Fruit fly (Drosophila melanogaster) whole organism, embryonic: ENCODE results near the gene CG33939.

Experiments used
- Asciz ChIP-seq: fragments of 200-800 bp; sonication (Bioruptor generic); optimal IDR thresholded peaks from 2 replicates; lab custom pipeline; 2017; ENCODE audit warnings: missing biosample characterization, mild to moderate bottlenecking, missing genetic modification characterization, missing genetic modification reagents
- CG11398 ChIP-seq: fragments of 200-800 bp; sonication (Bioruptor generic); optimal IDR thresholded peaks from 2 replicates; lab custom pipeline; 2016; ENCODE audit warnings: missing biosample characterization, missing genetic modification characterization
- CG12659 ChIP-seq: fragments of 200-800 bp; sonication (Bioruptor generic); optimal IDR thresholded peaks from 3 replicates; lab custom pipeline; 2017; ENCODE audit warnings: mild to moderate bottlenecking, missing biosample characterization, missing genetic modification reagents, missing genetic modification characterization
- CG14860 ChIP-seq: fragments of 200-800 bp; sonication (Bioruptor generic); IDR thresholded peaks from 3 replicates; pipeline ENCODE4 v1.3.6; 2022; ENCODE audit warnings: missing biosample characterization, missing genetic modification characterization; ENCODE audit not compliant: partially characterized antibody
- CG1792 ChIP-seq: fragments of 200-800 bp; sonication (Bioruptor generic); optimal IDR thresholded peaks from 2 replicates; lab custom pipeline; 2016; ENCODE audit warnings: missing biosample characterization, missing genetic modification characterization
- CG31388 ChIP-seq: fragments of 200-800 bp; sonication (Bioruptor generic); optimal IDR thresholded peaks from 2 replicates; lab custom pipeline; 2016; ENCODE audit warnings: missing biosample characterization, missing genetic modification characterization
- CG3163 ChIP-seq: fragments of 200-800 bp; sonication (Bioruptor generic); optimal IDR thresholded peaks from 3 replicates; lab custom pipeline; 2016; ENCODE audit warnings: missing biosample characterization, missing genetic modification characterization
- CG3281 ChIP-seq: fragments of 200-800 bp; sonication (Bioruptor generic); optimal IDR thresholded peaks from 3 replicates; lab custom pipeline; 2017; ENCODE audit warnings: missing biosample characterization, mild to moderate bottlenecking, missing genetic modification characterization
- CG34376 ChIP-seq: fragments of 200-800 bp; sonication (Bioruptor generic); optimal IDR thresholded peaks from 2 replicates; lab custom pipeline; 2018; ENCODE audit warnings: missing biosample characterization, mild to moderate bottlenecking, missing genetic modification characterization
- CG4360 ChIP-seq: fragments of 200-800 bp; sonication (Bioruptor generic); IDR thresholded peaks from 2 replicates; pipeline ENCODE4 v1.3.6; 2022; ENCODE audit warnings: missing biosample characterization, missing genetic modification characterization
- CG5245 ChIP-seq: fragments of 200-800 bp; sonication (Bioruptor generic); optimal IDR thresholded peaks from 3 replicates; lab custom pipeline; 2016; ENCODE audit warnings: missing biosample characterization, missing genetic modification characterization
- CG7357 ChIP-seq: fragments of 200-800 bp; sonication (Bioruptor generic); IDR thresholded peaks from 3 replicates; pipeline ENCODE4 v1.3.6; 2022; ENCODE audit warnings: missing biosample characterization, missing genetic modification characterization
- D19A ChIP-seq: fragments of 200-800 bp; optimal IDR thresholded peaks from 3 replicates; lab custom pipeline; 2019; ENCODE audit warnings: missing biosample characterization, mild to moderate bottlenecking, missing genetic modification characterization, moderate library complexity
- Dek ChIP-seq: fragments of 200-800 bp; sonication (Bioruptor generic); optimal IDR thresholded peaks from 3 replicates; lab custom pipeline; 2019; ENCODE audit warnings: missing biosample characterization, mild to moderate bottlenecking, missing genetic modification characterization, moderate library complexity
- Elba2 ChIP-seq: fragments of 200-800 bp; sonication (Bioruptor generic); optimal IDR thresholded peaks from 3 replicates; lab custom pipeline; 2016; ENCODE audit warnings: missing biosample characterization, missing genetic modification characterization
- HmgD ChIP-seq: fragments of 200-800 bp; sonication (Bioruptor generic); optimal IDR thresholded peaks from 3 replicates; lab custom pipeline; 2016; ENCODE audit warnings: missing biosample characterization, missing genetic modification characterization
- Oli ChIP-seq: fragments of 200-800 bp; sonication (Bioruptor generic); optimal IDR thresholded peaks from 2 replicates; lab custom pipeline; 2018; ENCODE audit warnings: missing biosample characterization, mild to moderate bottlenecking, missing genetic modification characterization, moderate library complexity
- Spps ChIP-seq: fragments of 200-800 bp; sonication (Bioruptor generic); optimal IDR thresholded peaks from 2 replicates; lab custom pipeline; 2018; ENCODE audit warnings: missing biosample characterization, mild to moderate bottlenecking, missing genetic modification characterization
- Tbp ChIP-seq: fragments of >200 bp; optimal IDR thresholded peaks from 2 replicates; lab custom pipeline; 2018; ENCODE audit warnings: missing biosample characterization, missing genetic modification characterization
- ap ChIP-seq: fragments of 200-800 bp; sonication (Bioruptor generic); IDR thresholded peaks from 2 replicates; pipeline ENCODE4 v1.3.6; 2022; ENCODE audit warnings: missing biosample characterization, missing genetic modification characterization
- bcd ChIP-seq: fragments of 200-800 bp; sonication (Bioruptor generic); optimal IDR thresholded peaks from 2 replicates; lab custom pipeline; 2017; ENCODE audit warnings: missing biosample characterization, mild to moderate bottlenecking, missing genetic modification characterization
- corto ChIP-seq: fragments of 200-800 bp; sonication (Bioruptor generic); optimal IDR thresholded peaks from 2 replicates; lab custom pipeline; 2016; ENCODE audit warnings: missing biosample characterization, mild to moderate bottlenecking, missing genetic modification characterization, moderate library complexity
- crol ChIP-seq: fragments of 200-800 bp; sonication (Bioruptor generic); IDR thresholded peaks from 2 replicates; pipeline ENCODE4 v1.3.6; 2022; ENCODE audit warnings: missing biosample characterization, missing genetic modification characterization
- disco-r ChIP-seq: fragments of 200-800 bp; sonication (Bioruptor generic); optimal IDR thresholded peaks from 2 replicates; lab custom pipeline; 2016; ENCODE audit warnings: missing biosample characterization, missing genetic modification characterization
- dysf ChIP-seq: fragments of 200-800 bp; sonication (Bioruptor generic); IDR thresholded peaks from 3 replicates; pipeline ENCODE4 v1.3.6; 2022; ENCODE audit warnings: missing biosample characterization, missing genetic modification characterization
- fd64A ChIP-seq: fragments of 200-800 bp; sonication (Bioruptor generic); optimal IDR thresholded peaks from 3 replicates; lab custom pipeline; 2018; ENCODE audit warnings: missing biosample characterization, mild to moderate bottlenecking, missing genetic modification characterization
- grau ChIP-seq: fragments of 200-800 bp; optimal IDR thresholded peaks from 3 replicates; lab custom pipeline; 2019; ENCODE audit warnings: missing biosample characterization, mild to moderate bottlenecking, missing genetic modification characterization, moderate library complexity
- grn ChIP-seq: fragments of 200-800 bp; sonication (Bioruptor generic); optimal IDR thresholded peaks from 3 replicates; lab custom pipeline; 2017; ENCODE audit warnings: missing biosample characterization, missing genetic modification characterization
- gsb ChIP-seq: fragments of 200-800 bp; sonication (Bioruptor generic); IDR thresholded peaks from 2 replicates; pipeline ENCODE4 v1.3.6; 2022; ENCODE audit warnings: missing biosample characterization, missing genetic modification characterization
- hb ChIP-seq: fragments of 200-800 bp; sonication (Bioruptor generic); IDR thresholded peaks from 3 replicates; pipeline ENCODE4 v1.3.6; 2022; ENCODE audit warnings: missing biosample characterization, missing genetic modification characterization; ENCODE audit not compliant: partially characterized antibody
- hkb ChIP-seq, 2 experiments: fragments of 200-800 bp in 1 of 2; fragments of >200 bp in 1 of 2; sonication (Bioruptor generic) in 1 of 2; IDR thresholded peaks in 1 of 2; optimal IDR thresholded peaks in 1 of 2; 2 replicates each; pipeline versions ENCODE4 v1.3.6 to Lab custom; 2017 to 2022; ENCODE audit warnings: missing biosample characterization in 1 of 2, missing genetic modification characterization in 1 of 2
- hth ChIP-seq: fragments of >200 bp; optimal IDR thresholded peaks from 2 replicates; lab custom pipeline; 2017; ENCODE audit warnings: inconsistent platforms
- inv ChIP-seq: fragments of 200-800 bp; sonication (Bioruptor generic); IDR thresholded peaks from 2 replicates; pipeline ENCODE4 v1.3.6; 2022; ENCODE audit warnings: missing biosample characterization, missing genetic modification characterization; ENCODE audit not compliant: partially characterized antibody
- jing ChIP-seq: fragments of 200-800 bp; sonication (Bioruptor generic); optimal IDR thresholded peaks from 2 replicates; lab custom pipeline; 2018; ENCODE audit warnings: missing biosample characterization, mild to moderate bottlenecking, missing genetic modification characterization
- lab ChIP-seq: fragments of 200-800 bp; sonication (Bioruptor generic); optimal IDR thresholded peaks from 3 replicates; lab custom pipeline; 2017; ENCODE audit warnings: missing biosample characterization, missing genetic modification characterization, mild to moderate bottlenecking, moderate library complexity, missing genetic modification reagents
- lov ChIP-seq, 2 experiments: fragments of 200-800 bp in 1 of 2; fragments of >200 bp in 1 of 2; sonication (Bioruptor generic) in 1 of 2; IDR thresholded peaks in 1 of 2; optimal IDR thresholded peaks in 1 of 2; 2 replicates in 1 of 2; 3 replicates in 1 of 2; pipeline versions ENCODE4 v1.3.6 to Lab custom; 2017 to 2022; ENCODE audit warnings: missing biosample characterization in 1 of 2, missing genetic modification characterization in 1 of 2
- run ChIP-seq: fragments of 200-800 bp; sonication (Bioruptor generic); optimal IDR thresholded peaks from 3 replicates; lab custom pipeline; 2018; ENCODE audit warnings: missing biosample characterization, mild to moderate bottlenecking, missing genetic modification characterization
- salm ChIP-seq: fragments of 200-800 bp; sonication (Bioruptor generic); optimal IDR thresholded peaks from 2 replicates; lab custom pipeline; 2018; ENCODE audit warnings: missing biosample characterization, mild to moderate bottlenecking, missing genetic modification characterization
- sens ChIP-seq: fragments of 200-800 bp; sonication (Bioruptor generic); peaks from one replicate; lab custom pipeline; 2016; ENCODE audit warnings: missing biosample characterization, missing genetic modification characterization
- sima ChIP-seq: fragments of 200-800 bp; sonication (Bioruptor generic); optimal IDR thresholded peaks from 2 replicates; lab custom pipeline; 2016; ENCODE audit warnings: missing biosample characterization, missing genetic modification characterization
- sob ChIP-seq: fragments of 200-800 bp; sonication (Bioruptor generic); IDR thresholded peaks from 2 replicates; pipeline ENCODE4 v1.3.6; 2022; ENCODE audit warnings: missing biosample characterization, missing genetic modification characterization
- tin ChIP-seq: fragments of 200-800 bp; sonication (Bioruptor generic); optimal IDR thresholded peaks from 3 replicates; lab custom pipeline; 2016; ENCODE audit warnings: missing biosample characterization, missing genetic modification characterization
- tna ChIP-seq: fragments of 200-800 bp; sonication (Bioruptor generic); IDR thresholded peaks from 2 replicates; pipeline ENCODE4 v1.3.6; 2022; ENCODE audit warnings: missing biosample characterization, missing genetic modification characterization; ENCODE audit not compliant: partially characterized antibody
- toy ChIP-seq: fragments of 200-800 bp; sonication (Bioruptor generic); IDR thresholded peaks from 2 replicates; pipeline ENCODE4 v1.3.6; 2022; ENCODE audit warnings: missing biosample characterization, missing genetic modification characterization
- tup ChIP-seq: fragments of 200-800 bp; sonication (Bioruptor generic); optimal IDR thresholded peaks from 2 replicates; lab custom pipeline; 2016; ENCODE audit warnings: missing biosample characterization, mild to moderate bottlenecking, missing genetic modification characterization, moderate library complexity
- twi ChIP-seq: fragments of 200-800 bp; optimal IDR thresholded peaks from 2 replicates; lab custom pipeline; 2019; ENCODE audit warnings: missing biosample characterization, mild to moderate bottlenecking, missing genetic modification characterization, moderate library complexity
- usp ChIP-seq: fragments of >200 bp; optimal IDR thresholded peaks from 2 replicates; lab custom pipeline; 2017; ENCODE audit warnings: missing biosample characterization, missing genetic modification characterization
- wor ChIP-seq: fragments of 200-800 bp; sonication (Bioruptor generic); IDR thresholded peaks from 2 replicates; pipeline ENCODE4 v1.3.6; 2022; ENCODE audit warnings: missing biosample characterization, missing genetic modification characterization
- zf30C ChIP-seq: fragments of 200-800 bp; sonication (Bioruptor generic); optimal IDR thresholded peaks from 3 replicates; lab custom pipeline; 2018; ENCODE audit warnings: missing biosample characterization, mild to moderate bottlenecking, missing genetic modification characterization

Gene CG33939

DNA sequence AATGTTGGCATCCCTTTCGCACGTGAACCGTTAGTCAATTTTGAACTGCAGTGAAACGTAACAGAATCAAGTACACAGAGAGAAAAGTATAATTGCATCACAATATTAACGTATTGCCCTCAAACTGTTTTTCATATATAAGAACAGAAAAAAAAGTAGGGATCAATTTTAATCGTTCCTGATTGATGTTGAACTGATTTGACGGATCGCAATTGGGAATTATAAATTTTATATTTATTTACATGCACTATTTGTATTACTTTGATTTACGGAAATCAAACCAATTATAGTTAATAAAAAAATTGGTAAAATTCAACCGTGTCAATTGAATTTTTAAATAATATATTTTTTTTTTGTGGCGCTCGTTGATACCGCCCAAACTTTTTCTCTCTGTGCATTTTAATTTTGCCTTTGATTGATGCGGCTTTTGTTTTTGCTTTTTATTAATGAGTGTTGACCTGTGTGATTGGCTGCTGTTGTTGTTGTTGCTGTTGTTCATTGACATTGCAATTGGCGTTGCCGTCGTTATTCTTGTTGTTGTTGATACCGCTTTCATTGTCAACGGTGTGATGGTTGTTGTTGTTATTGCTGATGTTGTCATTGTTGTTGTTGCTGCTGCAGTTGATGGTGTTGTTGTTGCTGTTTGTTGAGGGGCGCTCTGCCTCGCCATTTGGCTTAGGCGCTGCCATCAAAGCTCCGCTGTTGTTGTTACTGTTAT, 22.0 kb downstream of the CG33939 start:
- TF ChIP-seq disco-r (GFP tag; lab: Kevin White, UChicago) (no peak), lov (optimal IDR thresholded peaks at IDR 0.05; lab: Kevin White, UChicago) (no peak), lov (GFP tag; IDR thresholded peaks at IDR 0.05; lab: Robert Waterston, UW) (no peak), inv (GFP tag; lab: Robert Waterston, UW) (no peak), twi (peak; percentile 5), dysf (GFP tag; lab: Robert Waterston, UW) (peak; percentile 61), Oli (tag; lab: Kevin White, UChicago) (peak; percentile 77), hb (GFP tag; lab: Robert Waterston, UW) (no peak), CG5245 (GFP tag; lab: Kevin White, UChicago) (peak; percentile 22), hth (lab: Kevin White, UChicago) (no peak), bcd (GFP tag; lab: Kevin White, UChicago) (peak; percentile 53), sob (0 out of 2 replicates have a peak, but pooled peaks have one; percentile 13), CG14860 (GFP tag; lab: Robert Waterston, UW) (no peak), zf30C (GFP tag; lab: Kevin White, UChicago) (peak; percentile 60), Dek (tag; lab: Kevin White, UChicago) (peak; percentile 16), Spps (tag; lab: Kevin White, UChicago) (peak; percentile 14), ap (peak; percentile 31; the same call in 1 of the 2 replicates), CG7357 (GFP tag; lab: Robert Waterston, UW) (0 out of 3 replicates have a peak, but pooled peaks have one; percentile 8), wor (GFP tag; lab: Robert Waterston, UW) (peak; percentile 27; the same call in 1 of the 2 replicates), salm (tag; lab: Kevin White, UChicago) (peak; percentile 39), CG3163 (no peak), sens (GFP tag; lab: Kevin White, UChicago) (peak; percentile 85), fd64A (GFP tag; lab: Kevin White, UChicago) (no peak), toy (GFP tag; lab: Robert Waterston, UW) (no peak), Elba2 (GFP tag; lab: Kevin White, UChicago) (no peak), CG4360 (GFP tag; lab: Robert Waterston, UW) (peak; percentile 91), D19A (peak; percentile 49), tna (GFP tag; lab: Robert Waterston, UW) (no peak), usp (no peak), gsb (GFP tag; lab: Robert Waterston, UW) (no peak), sima (GFP tag; lab: Kevin White, UChicago) (no peak), tin (GFP tag; lab: Kevin White, UChicago) (peak; percentile 57), tup (no peak), grau (peak; percentile 61), CG11398 (no peak), jing (no peak), CG12659 (peak; percentile 48), CG3281 (GFP tag; lab: Kevin White, UChicago) (peak; percentile 62), CG1792 (no peak), lab (GFP tag; lab: Kevin White, UChicago) (peak; percentile 62), HmgD (no peak), CG31388 (GFP tag; lab: Kevin White, UChicago) (no peak), CG34376 (GFP tag; lab: Kevin White, UChicago) (no peak), Tbp (GFP tag; lab: Kevin White, UChicago) (no peak), run (tag; lab: Kevin White, UChicago) (peak; percentile 12), grn (GFP tag; lab: Kevin White, UChicago) (no peak), corto (GFP tag; lab: Kevin White, UChicago) (no peak), crol (GFP tag; lab: Robert Waterston, UW) (no peak), Asciz (GFP tag; lab: Kevin White, UChicago) (peak; percentile 45), hkb (optimal IDR thresholded peaks at IDR 0.05; lab: Kevin White, UChicago) (no peak), hkb (GFP tag; IDR thresholded peaks at IDR 0.05; lab: Robert Waterston, UW) (peak; percentile 59)
